Fruit fly (Drosophila melanogaster): Measurements from ENCODE around the gene Eip78C.

Gene Eip78C

DNA sequence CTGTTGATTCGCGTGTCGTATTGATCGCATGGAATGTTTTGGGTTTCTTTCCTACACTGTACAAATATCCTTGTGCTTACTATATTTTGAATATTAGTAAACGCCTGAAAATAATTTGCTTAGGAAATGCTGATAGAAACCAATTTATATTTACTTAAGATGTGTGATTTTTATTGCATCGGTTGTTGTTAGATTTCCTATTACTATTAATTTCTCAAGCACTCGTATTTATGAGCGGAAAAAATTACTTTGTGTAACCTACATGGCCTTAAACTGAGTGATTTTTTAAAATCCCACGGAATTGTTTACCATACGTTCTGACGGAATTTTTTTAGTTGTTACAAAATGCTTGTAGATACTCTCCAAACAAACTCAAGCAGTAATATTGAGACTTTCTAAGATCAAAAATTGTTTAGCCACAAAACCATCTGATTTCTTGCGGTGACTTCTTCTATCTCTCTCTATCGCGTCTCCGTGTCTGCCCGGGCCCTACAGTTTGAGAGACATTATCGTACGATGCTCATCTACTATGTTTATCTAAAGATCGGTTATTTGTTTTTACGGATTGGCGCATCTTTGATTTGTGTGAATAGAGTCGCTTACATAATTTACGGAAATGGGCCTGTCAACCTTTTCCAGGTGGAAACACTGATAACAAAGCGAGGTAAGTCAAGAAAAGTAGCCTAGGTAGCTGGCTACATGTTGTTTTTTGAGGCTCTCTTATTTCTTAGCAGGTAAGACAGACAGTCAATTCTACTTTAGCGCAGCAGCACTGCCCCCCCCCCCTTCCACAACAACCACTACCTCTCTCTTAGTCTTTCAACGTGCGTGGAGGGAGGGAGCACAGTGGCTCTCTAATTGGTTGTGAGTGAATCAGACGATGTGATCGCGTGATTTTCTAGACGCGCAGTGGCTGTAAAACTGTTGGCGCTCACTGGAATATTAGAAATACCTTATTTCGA, 50.2 kb downstream of the Eip78C start (continued):
- TF ChIP-seq Hey (tag; optimal IDR thresholded peaks at IDR 0.05) (no peak), Awh (GFP tag; IDR thresholded peaks at IDR 0.05) (no peak), CG14667 (GFP tag; IDR thresholded peaks at IDR 0.05) (0 out of 2 replicates have a peak, but pooled peaks have one; percentile 25), CG3407 (GFP tag; optimal IDR thresholded peaks at IDR 0.05) (no peak), CG2889 (GFP tag; IDR thresholded peaks at IDR 0.05) (no peak), CG11247 (GFP tag; IDR thresholded peaks at IDR 0.05) (no peak), CG3726 (GFP tag; IDR thresholded peaks at IDR 0.05) (no peak), CG11456 (GFP tag; IDR thresholded peaks at IDR 0.05) (no peak), disco-r (GFP tag; optimal IDR thresholded peaks at IDR 0.05) (peak; percentile 54), dmrt99B (tag; optimal IDR thresholded peaks at IDR 0.05) (peak; percentile 75), emc (GFP tag; optimal IDR thresholded peaks at IDR 0.05) (no peak), Adf1 (GFP tag; IDR thresholded peaks at IDR 0.05) (no peak), CG18011 (GFP tag; optimal IDR thresholded peaks at IDR 0.05) (peak; percentile 2), unpg (GFP tag; optimal IDR thresholded peaks at IDR 0.05) (peak; percentile 55), Side (GFP tag; optimal IDR thresholded peaks at IDR 0.05) (peak; percentile 51), Fer1 (GFP tag; optimal IDR thresholded peaks at IDR 0.05) (peak; percentile 36), CG8388 (GFP tag; optimal IDR thresholded peaks at IDR 0.05) (peak; percentile 62), bbx (GFP tag; IDR thresholded peaks at IDR 0.05; ENCODE audit: partially characterized antibody) (no peak), fd64A (GFP tag; optimal IDR thresholded peaks at IDR 0.05) (no peak), CG7357 (GFP tag; IDR thresholded peaks at IDR 0.05) (no peak), org-1 (GFP tag; optimal IDR thresholded peaks at IDR 0.05) (peak; percentile 41), CrebB (tag; optimal IDR thresholded peaks at IDR 0.05) (no peak), CG13624 (GFP tag; optimal IDR thresholded peaks at IDR 0.05) (peak; percentile 50), odd (GFP tag; optimal IDR thresholded peaks at IDR 0.05) (peak; percentile 39), bab2 (GFP tag; optimal IDR thresholded peaks at IDR 0.05) (peak; percentile 43), CG4404 (GFP tag; IDR thresholded peaks at IDR 0.05) (peak; percentile 50; the same call in 1 of the 2 replicates), fd102C (GFP tag; optimal IDR thresholded peaks at IDR 0.05) (peak; percentile 38), schlank (tag; optimal IDR thresholded peaks at IDR 0.05) (peak; percentile 1), dan (GFP tag; IDR thresholded peaks at IDR 0.05) (no peak), hth (optimal IDR thresholded peaks at IDR 0.05) (peak; percentile 45), shn (GFP tag; optimal IDR thresholded peaks at IDR 0.05) (peak; percentile 67), CG7839 (tag; optimal IDR thresholded peaks at IDR 0.05) (peak; percentile 81), CG17328 (GFP tag; IDR thresholded peaks at IDR 0.05) (no peak), CG11398 (GFP tag; optimal IDR thresholded peaks at IDR 0.05) (peak; percentile 35), CG9817 (tag; optimal IDR thresholded peaks at IDR 0.05) (peak; percentile 30), her (GFP tag; optimal IDR thresholded peaks at IDR 0.05) (peak; percentile 1), tx (GFP tag; optimal IDR thresholded peaks at IDR 0.05) (peak; percentile 43), CG6654 (GFP tag; optimal IDR thresholded peaks at IDR 0.05) (peak; percentile 97), ssp (GFP tag; IDR thresholded peaks at IDR 0.05) (no peak), gcm2 (GFP tag; optimal IDR thresholded peaks at IDR 0.05) (peak; percentile 19), ERR (GFP tag; optimal IDR thresholded peaks at IDR 0.05) (no peak), sd (tag; optimal IDR thresholded peaks at IDR 0.05) (peak; percentile 88), rib (GFP tag; IDR thresholded peaks at IDR 0.05) (no peak), Doc2 (GFP tag; IDR thresholded peaks at IDR 0.05) (no peak), usp (GFP tag; optimal IDR thresholded peaks at IDR 0.05) (no peak), CG12744 (GFP tag; optimal IDR thresholded peaks at IDR 0.05) (no peak), Dad (GFP tag; optimal IDR thresholded peaks at IDR 0.05) (peak; percentile 29), CG10209 (GFP tag; optimal IDR thresholded peaks at IDR 0.05) (peak; percentile 60), salm (tag; optimal IDR thresholded peaks at IDR 0.05) (no peak)

All from whole organism, embryonic.